Worm (Caenorhabditis elegans) whole organism, late embryonic: ENCODE data around the gene bus-1.

ENCODE experiments used
- K02D7.2 ChIP-seq: sonication (generic microtip); optimal IDR thresholded peaks from 2 replicates; lab custom pipeline; 2017; ENCODE audit warnings: mild to moderate bottlenecking, missing genetic modification characterization, missing compliant biosample characterization
- gmeb-2 ChIP-seq: sonication (generic microtip); optimal IDR thresholded peaks from 2 replicates; lab custom pipeline; 2016; ENCODE audit warnings: missing genetic modification characterization, inconsistent platforms, missing compliant biosample characterization
- hlh-8 ChIP-seq: sonication (generic microtip); optimal IDR thresholded peaks from 2 replicates; lab custom pipeline; 2016; ENCODE audit warnings: missing genotype, missing genetic modification characterization, missing compliant biosample characterization
- odd-2 ChIP-seq: sonication (generic microtip); optimal IDR thresholded peaks from 2 replicates; lab custom pipeline; 2017; ENCODE audit warnings: antibody characterized with exemption, mild to moderate bottlenecking, missing genetic modification characterization, missing compliant biosample characterization
- pax-1 ChIP-seq: fragments of 150-350 bp; optimal IDR thresholded peaks from 2 replicates; lab custom pipeline; 2014; ENCODE audit warnings: missing biosample characterization, missing genetic modification characterization
- pqm-1 ChIP-seq: sonication (generic microtip); optimal IDR thresholded peaks from 2 replicates; lab custom pipeline; 2016; ENCODE audit warnings: missing genetic modification characterization, missing compliant biosample characterization
- pros-1 ChIP-seq: fragments of 150-350 bp; optimal IDR thresholded peaks from 2 replicates; lab custom pipeline; 2014; ENCODE audit warnings: missing biosample characterization, missing genetic modification reagents, missing genetic modification characterization
- sox-4 ChIP-seq: sonication (generic microtip); optimal IDR thresholded peaks from 2 replicates; lab custom pipeline; 2017; ENCODE audit warnings: mild to moderate bottlenecking, missing genetic modification characterization, inconsistent platforms, missing compliant biosample characterization
- ttx-3 ChIP-seq: sonication (generic microtip); optimal IDR thresholded peaks from 2 replicates; lab custom pipeline; 2016; ENCODE audit warnings: missing genetic modification reagents, missing genetic modification characterization, missing compliant biosample characterization
- unc-42 ChIP-seq: sonication (generic microtip); optimal IDR thresholded peaks from 2 replicates; lab custom pipeline; 2016; ENCODE audit warnings: missing genotype, missing genetic modification characterization, missing compliant biosample characterization
- unc-86 ChIP-seq: sonication (generic microtip); optimal IDR thresholded peaks from 2 replicates; lab custom pipeline; 2016; ENCODE audit warnings: missing genetic modification characterization, missing compliant biosample characterization

DNA sequence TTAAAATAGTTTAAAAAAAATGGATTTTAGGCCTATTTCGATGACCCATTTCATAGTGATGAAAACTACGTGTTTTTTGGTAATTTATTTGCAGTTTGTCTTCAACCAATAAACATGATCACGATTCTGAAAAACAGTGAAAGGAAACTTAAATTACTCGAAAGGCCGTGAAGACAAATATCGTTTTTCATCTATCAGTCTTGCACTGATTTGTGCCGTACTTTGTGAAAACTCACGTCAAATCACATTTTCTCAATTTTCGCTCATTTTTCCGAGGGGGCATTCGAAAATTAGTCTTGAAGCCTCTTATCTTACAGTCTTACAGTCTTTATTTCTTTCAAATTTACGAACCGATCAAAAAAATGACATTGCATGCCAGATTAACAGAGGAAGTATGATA is 34.0 kb upstream of the bus-1 start, which contains the start of gene C25E10.11:
- TF ChIP-seq hlh-8 (tag; lab: Kevin White, UChicago) (no peak), unc-86 (tag; lab: Kevin White, UChicago) (no peak), ttx-3 (tag; lab: Kevin White, UChicago) (no peak), unc-42 (no peak), pros-1 (no peak), odd-2 (tag; lab: Kevin White, UChicago) (no peak), sox-4 (tag; lab: Kevin White, UChicago) (no peak), pqm-1 (no peak), gmeb-2 (tag; lab: Kevin White, UChicago) (no peak), pax-1 (tag; lab: Kevin White, UChicago) (no peak), K02D7.2 (no peak)
